Worm (Caenorhabditis elegans) whole organism, L4 larva: Measurements from ENCODE around the gene F15G9.1.

Experiments
- Y48G9A.11 ChIP-seq: fragments of 200-800 bp; sonication (Bioruptor generic); IDR thresholded peaks from 2 replicates; pipeline ENCODE4 v1.3.6; 2022; ENCODE audit warnings: missing genetic modification reagents, missing genetic modification characterization, missing compliant biosample characterization
- Y5F2A.4 ChIP-seq: fragments of 200-800 bp; sonication (Bioruptor generic); optimal IDR thresholded peaks from 2 replicates; lab custom pipeline; 2018; ENCODE audit warnings: mild to moderate bottlenecking, missing genetic modification characterization, missing compliant biosample characterization
- Y75B8A.6 ChIP-seq: fragments of 200-800 bp; sonication (Bioruptor generic); IDR thresholded peaks from 2 replicates; pipeline ENCODE4 v1.3.6; 2022; ENCODE audit warnings: missing genetic modification reagents, missing genetic modification characterization, missing compliant biosample characterization
- ama-1 ChIP-seq: fragments of 150-350 bp; optimal IDR thresholded peaks from 2 replicates; lab custom pipeline; 2014; ENCODE audit warnings: inconsistent platforms, mixed read lengths
- daf-12 ChIP-seq: fragments of 150-350 bp; optimal IDR thresholded peaks from 2 replicates; lab custom pipeline; 2014; ENCODE audit warnings: missing biosample characterization, missing genetic modification reagents, missing genetic modification characterization
- daf-19 ChIP-seq: fragments of 200-800 bp; sonication (Bioruptor generic); conservative IDR thresholded peaks from 2 replicates; pipeline ENCODE4 v1.3.6; 2022; ENCODE audit warnings: missing genetic modification characterization, missing compliant biosample characterization
- hmg-1.1 ChIP-seq: fragments of 200-800 bp; sonication (Bioruptor generic); IDR thresholded peaks from 2 replicates; pipeline ENCODE4 v1.3.6; 2022; ENCODE audit warnings: missing genetic modification reagents, missing genetic modification characterization, missing compliant biosample characterization
- lin-39 ChIP-seq: fragments of 150-350 bp; optimal IDR thresholded peaks from 2 replicates; lab custom pipeline; 2014; ENCODE audit warnings: missing biosample characterization, missing genetic modification reagents, missing genetic modification characterization
- lsy-2 ChIP-seq, 2 experiments: fragments of 150-350 bp in 1 of 2; sonication (generic microtip) in 1 of 2; optimal IDR thresholded peaks; 2 replicates each; lab custom pipeline; 2014 to 2017; ENCODE audit warnings: missing biosample characterization in 2 of 2, missing genetic modification characterization in 2 of 2
- mdl-1 ChIP-seq, 2 experiments: fragments of 150-350 bp in 1 of 2; sonication (generic microtip) in 1 of 2; optimal IDR thresholded peaks; 2 replicates each; lab custom pipeline; 2014 to 2017; ENCODE audit warnings: missing biosample characterization in 2 of 2, missing genetic modification characterization in 2 of 2
- pha-4 ChIP-seq, 2 experiments: fragments of 150-350 bp in 1 of 2; fragments of 200-800 bp in 1 of 2; sonication (Bioruptor generic) in 1 of 2; IDR thresholded peaks in 1 of 2; optimal IDR thresholded peaks in 1 of 2; 2 replicates each; pipeline versions ENCODE4 v1.3.6 to Lab custom; 2014 to 2022; ENCODE audit warnings: missing genetic modification characterization in 2 of 2, missing genetic modification reagents in 2 of 2, missing biosample characterization in 1 of 2, missing compliant biosample characterization in 1 of 2
- tra-1 ChIP-seq: fragments of 200-800 bp; sonication (Bioruptor generic); IDR thresholded peaks from 2 replicates; pipeline ENCODE4 v1.3.6; 2022; ENCODE audit warnings: missing genetic modification reagents, missing genetic modification characterization, missing compliant biosample characterization
- unc-39 ChIP-seq: sonication (generic microtip); optimal IDR thresholded peaks from 2 replicates; lab custom pipeline; 2017; ENCODE audit warnings: missing biosample characterization, missing genetic modification characterization

DNA sequence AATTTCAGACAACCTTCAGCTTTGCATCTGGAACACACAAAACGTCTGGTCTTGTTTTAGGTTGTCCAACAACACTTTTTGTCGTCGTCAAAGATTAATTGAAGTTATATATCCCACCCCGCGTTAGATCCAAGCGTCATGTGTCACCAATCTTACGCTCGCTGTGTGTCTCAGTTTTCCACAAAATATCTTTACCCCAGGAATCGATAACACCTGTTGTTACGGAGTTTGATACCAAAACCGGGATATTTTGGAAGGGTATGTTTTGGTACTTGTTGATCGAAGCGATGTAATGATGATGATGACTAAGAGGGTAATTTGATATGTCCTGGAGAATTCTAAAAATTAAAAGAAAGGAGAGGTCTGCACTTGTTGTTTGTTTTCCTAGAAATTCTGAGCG is 29.3 kb downstream of the F15G9.1 start:
- TF ChIP-seq daf-12 (tag; lab: Kevin White, UChicago) = no peak
- TF ChIP-seq pha-4 (GFP tag; IDR thresholded peaks at IDR 0.05; lab: Robert Waterston, UW) = no peak
- no peak for TF ChIP-seq pha-4 (tag; optimal IDR thresholded peaks at IDR 0.05; lab: Kevin White, UChicago)
- TF ChIP-seq unc-39 = no peak
- no peak for TF ChIP-seq lsy-2 (tag; optimal IDR thresholded peaks at IDR 0.05; lab: Kevin White, UChicago)
- no peak for TF ChIP-seq hmg-1.1 (GFP tag; lab: Robert Waterston, UW)
- TF ChIP-seq lin-39 = no peak
- TF ChIP-seq mdl-1 (tag; optimal IDR thresholded peaks at IDR 0.05; lab: Kevin White, UChicago) = no peak
- no peak for TF ChIP-seq daf-19 (GFP tag; lab: Robert Waterston, UW)
- no peak for TF ChIP-seq ama-1 (lab: Kevin White, UChicago)
- TF ChIP-seq Y75B8A.6 (GFP tag; lab: Robert Waterston, UW) = no peak
- TF ChIP-seq Y5F2A.4 (GFP tag; lab: Kevin White, UChicago) = no peak
- TF ChIP-seq tra-1 (GFP tag; lab: Robert Waterston, UW) = no peak
- TF ChIP-seq Y48G9A.11 (GFP tag; lab: Robert Waterston, UW) = no peak
